Worm (Caenorhabditis elegans) whole organism, midembryonic: ENCODE measurements around the gene srg-10.

Source experiments
- T22C8.4 ChIP-seq: fragments of 200-800 bp; sonication (Bioruptor generic); IDR thresholded peaks from 2 replicates; pipeline ENCODE4 v1.3.6; 2022; ENCODE audit warnings: missing genetic modification characterization, missing compliant biosample characterization
- cog-1 ChIP-seq: sonication (generic microtip); optimal IDR thresholded peaks from 2 replicates; lab custom pipeline; 2016; ENCODE audit warnings: missing genetic modification characterization, missing compliant biosample characterization
- flt-1 ChIP-seq: fragments of 200-800 bp; sonication (Bioruptor generic); IDR thresholded peaks from 2 replicates; pipeline ENCODE4 v1.3.6; 2022; ENCODE audit warnings: missing genetic modification characterization, missing compliant biosample characterization
- klf-2 ChIP-seq: fragments of 200-800 bp; sonication (Bioruptor generic); conservative IDR thresholded peaks from 2 replicates; pipeline ENCODE4 v1.3.6; 2022; ENCODE audit warnings: missing genetic modification reagents, missing genetic modification characterization, missing compliant biosample characterization
- med-1 ChIP-seq: sonication (generic microtip); optimal IDR thresholded peaks from 2 replicates; lab custom pipeline; 2017; ENCODE audit warnings: missing genetic modification characterization, mild to moderate bottlenecking, missing compliant biosample characterization, antibody characterized with exemption, missing genetic modification reagents; ENCODE audit not compliant: insufficient read depth
- ref-1 ChIP-seq: fragments of 200-800 bp; sonication (Bioruptor generic); conservative IDR thresholded peaks from 2 replicates; pipeline ENCODE4 v1.3.6; 2022; ENCODE audit warnings: missing genetic modification reagents, missing genetic modification characterization, missing compliant biosample characterization
- tab-1 ChIP-seq: fragments of 200-800 bp; sonication (Bioruptor generic); IDR thresholded peaks from 2 replicates; pipeline ENCODE4 v1.3.6; 2022; ENCODE audit warnings: missing genetic modification characterization, missing compliant biosample characterization
- ztf-23 ChIP-seq: fragments of 200-800 bp; sonication (Bioruptor generic); IDR thresholded peaks from 2 replicates; pipeline ENCODE4 v1.3.6; 2022; ENCODE audit warnings: missing genetic modification reagents, missing genetic modification characterization, missing compliant biosample characterization
- ztf-29 ChIP-seq: fragments of 200-800 bp; sonication (Bioruptor generic); IDR thresholded peaks from 2 replicates; pipeline ENCODE4 v1.3.6; 2022; ENCODE audit warnings: missing genetic modification reagents, missing genetic modification characterization, missing compliant biosample characterization

- TF ChIP-seq T22C8.4 (GFP tag; lab: Robert Waterston, UW) (no peak), klf-2 (GFP tag; lab: Robert Waterston, UW) (no peak), med-1 (GFP tag; lab: Kevin White, UChicago) (no peak), flt-1 (GFP tag; lab: Robert Waterston, UW) (no peak), tab-1 (GFP tag; lab: Robert Waterston, UW) (no peak), ref-1 (GFP tag; lab: Robert Waterston, UW) (no peak), cog-1 (tag; lab: Kevin White, UChicago) (no peak), ztf-29 (GFP tag; lab: Robert Waterston, UW) (no peak), ztf-23 (GFP tag; lab: Robert Waterston, UW) (no peak)
These were observed 16.1 kb downstream of the srg-10 start, which contains the start of gene T04A8.8 for ce11 chrIII:4693695-4694094.
